Fruit fly (Drosophila melanogaster) whole organism, prepupa: ENCODE results near the gene CG11828.
A peak's percentile ranks its signal among the peaks of the same experiment; 100 is the strongest.

Experiments used
- Blimp-1 ChIP-seq: fragments of 200-800 bp; sonication (Bioruptor generic); optimal IDR thresholded peaks from 3 replicates; lab custom pipeline; 2017; ENCODE audit warnings: missing biosample characterization, missing genetic modification characterization, mild to moderate bottlenecking, moderate library complexity, missing genetic modification reagents
- CG10631 ChIP-seq: fragments of 200-800 bp; sonication (Bioruptor generic); optimal IDR thresholded peaks from 2 replicates; lab custom pipeline; 2016; ENCODE audit warnings: missing biosample characterization, missing genetic modification characterization
- CG11294 ChIP-seq: fragments of 200-800 bp; sonication (Bioruptor generic); IDR thresholded peaks from 2 replicates; pipeline ENCODE4 v1.3.6; 2022; ENCODE audit warnings: missing biosample characterization, missing genetic modification characterization
- CG11762 ChIP-seq: fragments of 200-800 bp; sonication (Bioruptor generic); optimal IDR thresholded peaks from 3 replicates; lab custom pipeline; 2016; ENCODE audit warnings: missing biosample characterization, missing genetic modification characterization; ENCODE audit not compliant: insufficient read depth
- CG11902 ChIP-seq: fragments of 200-800 bp; sonication (Bioruptor generic); optimal IDR thresholded peaks from 3 replicates; lab custom pipeline; 2016; ENCODE audit warnings: missing biosample characterization, missing genetic modification characterization
- CG15336 ChIP-seq: fragments of 200-800 bp; sonication (Bioruptor generic); IDR thresholded peaks from 2 replicates; pipeline ENCODE4 v1.3.6; 2022; ENCODE audit warnings: missing biosample characterization, missing genetic modification characterization
- CG1621 ChIP-seq: fragments of 200-800 bp; sonication (Bioruptor generic); optimal IDR thresholded peaks from 3 replicates; lab custom pipeline; 2018; ENCODE audit warnings: missing biosample characterization, mild to moderate bottlenecking, missing genetic modification characterization
- CG16779 ChIP-seq: fragments of 200-800 bp; sonication (Bioruptor generic); optimal IDR thresholded peaks from 3 replicates; lab custom pipeline; 2017; ENCODE audit warnings: missing biosample characterization, mild to moderate bottlenecking, missing genetic modification characterization
- CG3032 ChIP-seq: fragments of 200-800 bp; optimal IDR thresholded peaks from 2 replicates; lab custom pipeline; 2019; ENCODE audit warnings: missing biosample characterization, mild to moderate bottlenecking, missing genetic modification characterization, moderate library complexity
- CG32006 ChIP-seq: fragments of 200-800 bp; sonication (Bioruptor generic); optimal IDR thresholded peaks from 3 replicates; lab custom pipeline; 2017; ENCODE audit warnings: missing biosample characterization, mild to moderate bottlenecking, missing genetic modification characterization
- CG34406 ChIP-seq: fragments of 200-800 bp; sonication (Bioruptor generic); optimal IDR thresholded peaks from 3 replicates; lab custom pipeline; 2016; ENCODE audit warnings: missing biosample characterization, missing genetic modification characterization
- CG6163 ChIP-seq: fragments of 200-800 bp; sonication (Bioruptor generic); IDR thresholded peaks from 3 replicates; pipeline ENCODE4 v1.3.6; 2022; ENCODE audit warnings: missing biosample characterization, missing genetic modification characterization
- CG6276 ChIP-seq: fragments of 200-800 bp; sonication (Bioruptor generic); optimal IDR thresholded peaks from 2 replicates; lab custom pipeline; 2017; ENCODE audit warnings: missing biosample characterization, mild to moderate bottlenecking, missing genetic modification characterization
- CG6792 ChIP-seq: fragments of 200-800 bp; sonication (Bioruptor generic); optimal IDR thresholded peaks from 3 replicates; lab custom pipeline; 2016; ENCODE audit warnings: missing biosample characterization, missing genetic modification characterization
- CG6808 ChIP-seq: fragments of 200-800 bp; sonication (Bioruptor generic); optimal IDR thresholded peaks from 3 replicates; lab custom pipeline; 2017; ENCODE audit warnings: missing biosample characterization, missing genetic modification characterization, mild to moderate bottlenecking, moderate library complexity, missing genetic modification reagents
- CG6854 ChIP-seq: fragments of 200-800 bp; sonication (Bioruptor generic); optimal IDR thresholded peaks from 2 replicates; lab custom pipeline; 2017; ENCODE audit warnings: missing biosample characterization, mild to moderate bottlenecking, missing genetic modification characterization
- CG7368 ChIP-seq: fragments of 200-800 bp; sonication (Bioruptor generic); optimal IDR thresholded peaks from 3 replicates; lab custom pipeline; 2016; ENCODE audit warnings: missing biosample characterization, missing genetic modification characterization
- CG8119 ChIP-seq: fragments of 200-800 bp; sonication (Bioruptor generic); IDR thresholded peaks from 3 replicates; pipeline ENCODE4 v1.3.6; 2022; ENCODE audit warnings: missing biosample characterization, missing genetic modification characterization
- CG8319 ChIP-seq: fragments of 200-800 bp; sonication (Bioruptor generic); optimal IDR thresholded peaks from 3 replicates; lab custom pipeline; 2016; ENCODE audit warnings: missing biosample characterization, missing genetic modification characterization
- CG8632 ChIP-seq: fragments of 200-800 bp; sonication (Bioruptor generic); optimal IDR thresholded peaks from 3 replicates; lab custom pipeline; 2016; ENCODE audit warnings: missing biosample characterization, missing genetic modification characterization
- CG9139 ChIP-seq: fragments of 200-800 bp; sonication (Bioruptor generic); optimal IDR thresholded peaks from 3 replicates; lab custom pipeline; 2017; ENCODE audit warnings: missing biosample characterization, mild to moderate bottlenecking, missing genetic modification characterization
- Eip75B ChIP-seq: fragments of 200-800 bp; sonication (Bioruptor generic); optimal IDR thresholded peaks from 3 replicates; lab custom pipeline; 2016; ENCODE audit warnings: missing biosample characterization, missing genetic modification characterization
- Eip78C ChIP-seq: fragments of 200-800 bp; sonication (Bioruptor generic); peaks from one replicate; lab custom pipeline; 2016; ENCODE audit warnings: missing biosample characterization, missing genetic modification characterization
- Eip93F ChIP-seq: fragments of 200-800 bp; sonication (Bioruptor generic); optimal IDR thresholded peaks from 2 replicates; lab custom pipeline; 2016; ENCODE audit warnings: missing biosample characterization, mild to moderate bottlenecking, missing genetic modification characterization
- Ets96B ChIP-seq: fragments of 200-800 bp; optimal IDR thresholded peaks from 2 replicates; lab custom pipeline; 2019; ENCODE audit warnings: missing biosample characterization, mild to moderate bottlenecking, missing genetic modification characterization, moderate library complexity
- Hr38 ChIP-seq: sonication (Bioruptor generic); optimal IDR thresholded peaks from 2 replicates; lab custom pipeline; 2016; ENCODE audit warnings: missing biosample characterization, missing genetic modification characterization
- Hr39 ChIP-seq: fragments of 200-800 bp; sonication (Bioruptor generic); optimal IDR thresholded peaks from 2 replicates; lab custom pipeline; 2016; ENCODE audit warnings: missing biosample characterization, missing genetic modification characterization
- Met ChIP-seq: fragments of 200-800 bp; sonication (Bioruptor generic); optimal IDR thresholded peaks from 3 replicates; lab custom pipeline; 2016; ENCODE audit warnings: missing biosample characterization, missing genetic modification characterization
- OdsH ChIP-seq: fragments of 200-800 bp; sonication (Bioruptor generic); optimal IDR thresholded peaks from 3 replicates; lab custom pipeline; 2016; ENCODE audit warnings: missing biosample characterization, missing genetic modification characterization
- Smox ChIP-seq: fragments of 200-800 bp; sonication (Bioruptor generic); optimal IDR thresholded peaks from 3 replicates; lab custom pipeline; 2016; ENCODE audit warnings: missing biosample characterization, missing genetic modification characterization
- Sox102F ChIP-seq: fragments of 200-800 bp; sonication (Bioruptor generic); optimal IDR thresholded peaks from 2 replicates; lab custom pipeline; 2016; ENCODE audit warnings: missing biosample characterization, mild to moderate bottlenecking, missing genetic modification characterization
- Sox15 ChIP-seq: fragments of 200-800 bp; sonication (Bioruptor generic); optimal IDR thresholded peaks from 3 replicates; lab custom pipeline; 2016; ENCODE audit warnings: missing biosample characterization, missing genetic modification characterization
- achi ChIP-seq: fragments of 200-800 bp; sonication (Bioruptor generic); optimal IDR thresholded peaks from 3 replicates; lab custom pipeline; 2016; ENCODE audit warnings: missing biosample characterization, missing genetic modification characterization
- acj6 ChIP-seq: fragments of 200-800 bp; sonication (Bioruptor generic); optimal IDR thresholded peaks from 3 replicates; lab custom pipeline; 2016; ENCODE audit warnings: missing biosample characterization, missing genetic modification characterization
- cyc ChIP-seq: fragments of 200-800 bp; sonication (Bioruptor generic); optimal IDR thresholded peaks from 3 replicates; lab custom pipeline; 2016; ENCODE audit warnings: missing biosample characterization, missing genetic modification characterization
- dac ChIP-seq: fragments of 200-800 bp; sonication (Bioruptor generic); optimal IDR thresholded peaks from 2 replicates; lab custom pipeline; 2017; ENCODE audit warnings: missing biosample characterization, mild to moderate bottlenecking, missing genetic modification characterization
- esn ChIP-seq: fragments of 200-800 bp; sonication (Bioruptor generic); optimal IDR thresholded peaks from 2 replicates; lab custom pipeline; 2016; ENCODE audit warnings: missing biosample characterization, mild to moderate bottlenecking, missing genetic modification characterization, moderate library complexity
- fd59A ChIP-seq: fragments of 200-800 bp; sonication (Bioruptor generic); optimal IDR thresholded peaks from 2 replicates; lab custom pipeline; 2017; ENCODE audit warnings: missing biosample characterization, mild to moderate bottlenecking, missing genetic modification characterization, missing genetic modification reagents
- fd85E ChIP-seq: fragments of 200-800 bp; sonication (Bioruptor generic); optimal IDR thresholded peaks from 3 replicates; lab custom pipeline; 2016; ENCODE audit warnings: missing biosample characterization, missing genetic modification characterization
- net ChIP-seq: fragments of 200-800 bp; sonication (Bioruptor generic); optimal IDR thresholded peaks from 3 replicates; lab custom pipeline; 2016; ENCODE audit warnings: missing biosample characterization, missing genetic modification characterization
- salr ChIP-seq, 2 experiments: fragments of 200-800 bp; sonication (Bioruptor generic); optimal IDR thresholded peaks; 3 replicates each; lab custom pipeline; 2016 to 2018; ENCODE audit warnings: missing biosample characterization in 2 of 2, missing genetic modification characterization in 2 of 2, mild to moderate bottlenecking in 1 of 2
- spab ChIP-seq: fragments of 200-800 bp; sonication (Bioruptor generic); optimal IDR thresholded peaks from 2 replicates; lab custom pipeline; 2017; ENCODE audit warnings: missing biosample characterization, mild to moderate bottlenecking, missing genetic modification characterization, missing genetic modification reagents
- ss ChIP-seq, 2 experiments: fragments of 200-800 bp; sonication (Bioruptor generic); optimal IDR thresholded peaks; 2 replicates in 1 of 2; 3 replicates in 1 of 2; lab custom pipeline; 2017 to 2018; ENCODE audit warnings: mild to moderate bottlenecking in 2 of 2, missing biosample characterization in 2 of 2, missing genetic modification characterization in 2 of 2, moderate library complexity in 1 of 2
- topi ChIP-seq: fragments of 200-800 bp; sonication (Bioruptor generic); optimal IDR thresholded peaks from 3 replicates; lab custom pipeline; 2016; ENCODE audit warnings: missing biosample characterization, missing genetic modification characterization

Gene CG11828

DNA sequence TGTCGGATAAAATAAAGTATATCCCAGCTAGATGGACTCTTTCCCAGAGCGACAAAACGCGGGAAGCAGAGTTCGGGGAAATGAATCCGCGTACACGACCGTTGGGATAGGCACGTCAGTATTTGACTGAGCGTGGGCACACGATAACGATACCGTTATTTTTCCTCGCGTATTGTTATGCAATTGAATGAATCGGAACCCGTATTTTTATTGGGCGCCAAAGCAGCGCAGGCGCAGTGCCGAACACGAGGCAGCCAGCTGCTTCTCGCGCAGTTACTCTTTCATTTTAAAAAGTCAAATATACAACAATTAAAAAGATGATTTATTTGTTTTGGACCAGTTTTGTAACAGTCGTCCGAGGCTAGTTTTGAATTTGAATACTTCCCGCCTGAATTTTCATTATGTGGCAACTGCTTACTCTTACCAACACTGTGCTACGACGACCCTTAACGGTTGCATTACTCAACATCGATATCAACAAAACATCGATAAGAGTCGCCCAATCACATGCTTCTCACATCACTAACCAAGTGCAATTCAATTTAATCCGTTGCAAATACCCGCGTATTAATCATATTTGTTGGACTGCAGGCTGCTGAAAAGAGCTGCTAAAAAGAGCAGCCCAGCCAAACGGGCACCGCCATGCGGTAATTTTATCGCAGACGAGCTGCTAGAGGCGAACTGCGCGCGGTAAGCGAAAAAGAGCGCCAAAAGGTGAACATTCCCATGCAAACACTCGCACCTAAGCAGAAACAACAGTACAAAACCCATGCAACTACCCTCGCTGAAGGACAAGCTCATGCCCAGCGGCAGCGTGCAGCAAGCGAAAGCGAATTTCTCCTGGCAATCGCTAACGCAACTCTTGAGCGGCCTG lies 35.0 kb upstream of the CG11828 start, which contains the start of the genes CG33203 and Doa (continued):
- TF ChIP-seq CG6808 (GFP tag; lab: Kevin White, UChicago) = no peak
- no peak for TF ChIP-seq Eip93F (GFP tag; lab: Kevin White, UChicago)
- TF ChIP-seq fd59A (GFP tag; lab: Kevin White, UChicago) = no peak
- TF ChIP-seq OdsH (GFP tag; lab: Kevin White, UChicago) = no peak
- TF ChIP-seq CG6276 (GFP tag; lab: Kevin White, UChicago) = no peak
- TF ChIP-seq CG11762 (GFP tag; lab: Kevin White, UChicago) = no peak
- peak; percentile 27 for TF ChIP-seq Hr39
- no peak for TF ChIP-seq CG34406 (GFP tag; lab: Kevin White, UChicago)

DNA sequence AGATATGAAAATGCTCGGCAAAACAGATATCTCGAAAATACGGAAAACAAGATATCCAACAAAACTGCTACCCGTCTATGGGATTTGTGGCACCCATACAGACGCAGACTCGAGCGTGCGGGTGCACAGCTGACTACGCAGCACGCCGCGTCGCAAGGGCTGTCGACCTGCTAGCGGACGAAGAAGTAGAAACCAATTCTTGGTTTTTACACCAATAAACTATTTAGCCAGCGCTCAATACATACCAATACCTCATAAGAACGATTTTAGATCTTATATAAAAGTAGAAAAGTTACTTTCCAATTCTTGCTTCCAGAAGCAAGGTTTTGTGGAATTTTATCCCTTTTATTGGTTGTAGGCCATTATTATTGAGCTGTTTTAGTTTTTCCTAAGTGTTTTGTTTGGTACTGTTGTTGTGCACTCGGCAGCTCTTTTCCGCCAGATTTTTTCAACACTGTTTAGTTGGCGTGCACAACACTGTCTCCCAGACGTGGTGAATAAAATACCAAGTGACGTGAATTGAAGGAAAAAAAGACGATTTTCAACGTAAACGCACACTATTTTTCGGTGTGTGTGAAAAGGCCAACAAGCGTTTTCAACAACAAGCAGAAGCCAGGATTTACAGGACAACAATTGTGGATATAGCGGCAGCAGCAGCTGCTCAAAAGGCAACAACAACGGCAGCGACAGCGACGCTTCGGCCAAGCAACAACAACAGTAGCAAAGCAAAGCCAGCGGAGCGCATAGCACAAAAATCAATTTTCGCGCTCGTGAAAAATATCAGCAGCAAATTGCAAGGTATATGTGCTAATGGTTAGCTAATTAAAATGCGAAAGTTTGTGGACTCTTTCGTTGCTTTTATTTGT lies 34.0 kb upstream of the CG11828 start:
- TF ChIP-seq spab (GFP tag; lab: Kevin White, UChicago) (peak; percentile 33), dac (peak; percentile 70), Ets96B (tag; lab: Kevin White, UChicago) (peak; percentile 42), fd59A (GFP tag; lab: Kevin White, UChicago) (peak; percentile 8), CG7368 (GFP tag; lab: Kevin White, UChicago) (peak; percentile 75), Blimp-1 (GFP tag; lab: Kevin White, UChicago) (peak; percentile 46), Met (GFP tag; lab: Kevin White, UChicago) (peak; percentile 73), CG8319 (peak; percentile 70), CG1621 (peak; percentile 62), CG6792 (GFP tag; lab: Kevin White, UChicago) (peak; percentile 76), CG6854 (GFP tag; lab: Kevin White, UChicago) (no peak), net (GFP tag; lab: Kevin White, UChicago) (peak; percentile 77), Hr38 (GFP tag; lab: Kevin White, UChicago) (no peak), achi (GFP tag; lab: Kevin White, UChicago) (peak; percentile 84), CG6163 (GFP tag; lab: Robert Waterston, UW) (peak; percentile 78), CG3032 (tag; lab: Kevin White, UChicago) (peak; percentile 75), CG16779 (tag; lab: Kevin White, UChicago) (peak; percentile 15), CG11294 (GFP tag; lab: Robert Waterston, UW) (peak; percentile 71), topi (GFP tag; lab: Kevin White, UChicago) (peak; percentile 78), fd85E (GFP tag; lab: Kevin White, UChicago) (peak; percentile 64), CG15336 (peak; percentile 67), CG32006 (GFP tag; lab: Kevin White, UChicago) (peak; percentile 82), CG10631 (GFP tag; lab: Kevin White, UChicago) (peak; percentile 83), CG34406 (GFP tag; lab: Kevin White, UChicago) (peak; percentile 59), cyc (peak; percentile 90), CG8119 (GFP tag; lab: Robert Waterston, UW) (peak; percentile 54; the same call in 2 of the 3 replicates), CG11902 (GFP tag; lab: Kevin White, UChicago) (peak; percentile 62), Eip93F (GFP tag; lab: Kevin White, UChicago) (no peak), acj6 (GFP tag; lab: Kevin White, UChicago) (peak; percentile 74), CG6276 (GFP tag; lab: Kevin White, UChicago) (peak; percentile 54), Smox (GFP tag; lab: Kevin White, UChicago) (peak; percentile 70), salr (GFP tag; optimal IDR thresholded peaks at IDR 0.05; lab: Kevin White, UChicago) (peak; percentile 8 to 22), CG8632 (peak; percentile 59), Hr39 (peak; percentile 89), Eip75B (peak; percentile 82), CG6808 (GFP tag; lab: Kevin White, UChicago) (peak; percentile 83), ss (GFP tag; optimal IDR thresholded peaks at IDR 0.05; lab: Kevin White, UChicago) (peak; percentile 53 to 62), esn (GFP tag; lab: Kevin White, UChicago) (peak; percentile 83), CG11762 (GFP tag; lab: Kevin White, UChicago) (peak; percentile 73), Eip78C (GFP tag; lab: Kevin White, UChicago) (peak; percentile 92), Sox102F (GFP tag; lab: Kevin White, UChicago) (peak; percentile 79), CG9139 (GFP tag; lab: Kevin White, UChicago) (no peak), Sox15 (GFP tag; lab: Kevin White, UChicago) (peak; percentile 68)
